Fruit fly (Drosophila melanogaster) whole organism, larva: ENCODE data around the gene comm3.

ENCODE experiments used
- noc ChIP-seq: fragments of 200-800 bp; sonication (Bioruptor generic); optimal IDR thresholded peaks from 3 replicates; lab custom pipeline; 2019; ENCODE audit warnings: missing biosample characterization, mild to moderate bottlenecking, missing genetic modification characterization, moderate library complexity

The comm3 gene

DNA sequence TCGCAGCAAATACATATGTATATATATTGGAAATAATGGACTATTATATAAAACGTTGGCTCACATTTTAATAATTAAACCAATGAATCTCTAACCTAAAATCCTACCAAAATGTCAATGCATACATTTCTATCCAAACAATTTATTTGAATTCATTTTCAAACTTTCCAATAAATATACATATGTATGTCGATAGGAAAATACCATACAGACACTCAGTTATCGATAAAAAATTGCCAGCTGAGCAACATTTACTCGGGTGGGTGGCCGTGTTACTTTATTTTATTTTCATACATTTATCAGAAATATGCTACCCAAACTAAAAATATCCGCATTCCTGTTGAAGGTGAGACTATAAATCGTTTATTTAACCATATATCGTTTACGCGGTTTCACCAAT is 71.2 kb downstream of the comm3 start, which contains the start of gene Ufsp2:
TSS of gene Ufsp2 (plus strand) at position 214 of the 400 bp plus-strand sequence.
- no peak for TF ChIP-seq noc (tag; lab: Kevin White, UChicago)

DNA sequence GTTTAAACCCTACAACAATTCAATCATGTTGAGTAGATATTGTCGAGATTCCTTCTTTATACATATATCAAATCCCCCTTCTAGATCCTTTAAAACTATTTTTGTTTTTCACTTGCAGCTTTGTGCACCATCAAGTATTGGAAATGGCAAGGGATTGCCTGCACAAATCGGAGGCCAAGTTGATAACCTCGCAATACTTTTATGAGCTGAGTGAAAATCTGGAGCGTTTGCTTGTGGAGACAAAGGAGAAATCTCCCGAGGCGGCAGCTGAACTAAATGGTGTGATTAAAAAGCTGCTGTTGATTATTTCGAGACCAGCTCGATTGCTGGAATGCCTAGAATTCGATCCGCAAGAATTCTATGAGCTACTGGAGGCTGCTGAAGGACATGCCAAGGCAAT is 77.0 kb downstream of the comm3 start:
- TF ChIP-seq noc (tag; lab: Kevin White, UChicago) = no peak

DNA sequence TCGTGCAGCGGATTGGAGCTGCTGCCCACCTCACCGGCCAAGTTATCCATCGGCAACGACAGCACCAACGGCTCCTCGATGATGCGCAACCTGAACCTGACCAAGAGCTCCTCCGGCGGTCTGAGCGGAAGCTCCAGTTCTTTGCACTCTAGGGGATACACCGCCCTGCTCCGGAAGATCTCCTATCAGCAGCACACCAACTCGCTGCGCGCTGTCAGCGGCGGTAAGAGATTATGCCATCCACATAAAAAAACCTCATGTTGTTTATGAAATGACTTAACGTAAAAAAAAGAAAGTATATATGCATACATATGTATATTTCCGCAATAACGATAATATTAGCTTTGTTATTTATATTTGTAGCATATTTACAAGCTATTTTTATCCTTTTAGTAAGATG is 78.8 kb downstream of the comm3 start:
- no peak for TF ChIP-seq noc (tag; lab: Kevin White, UChicago)

DNA sequence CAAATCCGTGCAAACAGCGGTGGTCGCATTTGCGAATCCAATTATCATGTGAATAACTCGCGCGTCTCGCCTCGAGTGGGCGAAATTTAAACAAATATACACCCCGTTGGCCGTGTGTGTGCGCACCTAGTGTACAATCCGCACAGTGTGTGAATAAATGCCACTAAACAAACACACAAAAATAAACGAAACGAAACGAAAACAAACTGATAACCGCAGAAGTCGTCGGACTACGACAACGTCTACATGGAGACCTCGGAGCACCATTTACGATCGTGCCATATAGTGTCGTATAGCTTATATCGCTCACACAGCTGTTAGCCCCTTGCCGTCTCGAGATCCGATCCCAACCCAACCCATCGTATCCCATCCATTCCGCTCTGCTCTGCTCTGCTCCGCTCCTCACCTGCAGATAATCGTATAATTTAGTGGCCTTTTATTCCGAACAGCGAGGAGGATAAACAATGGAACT is 81.0 kb downstream of the comm3 start:
- TF ChIP-seq noc (tag; lab: Kevin White, UChicago) = peak; percentile 86

DNA sequence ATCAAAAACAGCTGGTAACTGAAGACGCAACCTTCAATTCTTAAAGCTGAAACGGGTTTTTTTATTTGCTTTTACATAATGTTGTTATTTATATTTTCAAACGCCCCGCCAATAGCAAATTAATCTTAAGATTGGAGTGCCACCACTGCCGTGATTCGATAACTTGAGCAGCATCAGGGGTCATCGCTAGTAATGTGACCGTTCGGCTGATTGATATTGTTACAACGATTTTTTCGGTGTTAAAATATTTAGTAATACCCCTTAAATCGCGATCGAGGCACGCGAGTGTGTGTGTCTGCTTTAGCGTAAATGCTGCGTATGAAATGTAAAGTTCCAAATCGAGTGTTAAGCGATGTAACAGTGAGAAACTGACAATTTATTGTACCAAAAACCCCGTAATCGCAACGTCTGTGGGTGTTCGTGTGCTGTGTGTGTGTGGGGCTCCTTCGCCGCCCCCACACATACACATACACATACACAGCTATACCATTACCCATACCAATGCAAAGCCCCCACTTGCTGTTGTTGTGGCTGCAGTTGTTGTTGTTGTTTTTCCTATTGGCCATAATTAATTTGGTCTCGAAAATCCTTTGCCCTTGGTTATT is 81.6 kb downstream of the comm3 start, which contains the start of gene dop:
TSS of gene dop (plus strand) at position 185 of the 605 bp plus-strand sequence.
- no peak for TF ChIP-seq noc (tag; lab: Kevin White, UChicago)

DNA sequence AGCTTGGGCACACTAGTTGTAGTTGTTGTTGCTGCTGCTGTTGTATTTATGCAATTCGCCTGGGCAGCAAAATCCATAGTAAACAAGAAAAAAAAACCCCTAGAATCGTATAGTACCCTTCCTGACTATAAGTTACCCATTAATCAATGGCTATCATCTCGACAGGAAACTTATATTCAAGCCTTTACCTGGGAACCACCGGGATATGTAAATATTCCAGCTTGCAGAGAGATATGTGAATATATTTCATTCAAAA is 83.8 kb downstream of the comm3 start:
- TF ChIP-seq noc (tag; lab: Kevin White, UChicago) = no peak
